Fruit fly (Drosophila melanogaster): ENCODE data around the gene CG13937.
A peak's percentile ranks its signal among the peaks of the same experiment; 100 is the strongest.

CG13937 gene

dm6 chr3L:1876215-1876625 is 6.6 kb downstream of the CG13937 start, which contains the start of gene dre4 (continued):
- TF ChIP-seq CG12942 (GFP tag; optimal IDR thresholded peaks at IDR 0.05) (peak; percentile 43), CG18619 (GFP tag; optimal IDR thresholded peaks at IDR 0.05) (peak; percentile 35), CG11696 (GFP tag; IDR thresholded peaks at IDR 0.05) (peak; percentile 28; the same call in 1 of the 2 replicates), CHES-1-like (GFP tag; optimal IDR thresholded peaks at IDR 0.05) (peak; percentile 94), cad (GFP tag; optimal IDR thresholded peaks at IDR 0.05) (no peak), schlank (tag; optimal IDR thresholded peaks at IDR 0.05) (peak; percentile 29), CG15479 (GFP tag; optimal IDR thresholded peaks at IDR 0.05) (peak; percentile 73), CG8281 (tag; optimal IDR thresholded peaks at IDR 0.05) (no peak), CG11456 (GFP tag; IDR thresholded peaks at IDR 0.05) (0 out of 3 replicates have a peak, but pooled peaks have one; percentile 31), CG17359 (tag; optimal IDR thresholded peaks at IDR 0.05) (peak; percentile 75), dm (GFP tag; optimal IDR thresholded peaks at IDR 0.05) (peak; percentile 66), CG2116 (GFP tag; optimal IDR thresholded peaks at IDR 0.05) (peak; percentile 50), CG3726 (GFP tag; IDR thresholded peaks at IDR 0.05) (0 out of 3 replicates have a peak, but pooled peaks have one; percentile 29), CG30431 (GFP tag; optimal IDR thresholded peaks at IDR 0.05) (peak; percentile 41), dmrt99B (tag; optimal IDR thresholded peaks at IDR 0.05) (peak; percentile 65), Opbp (GFP tag; IDR thresholded peaks at IDR 0.05; ENCODE audit: partially characterized antibody) (peak; percentile 59; the same call in 2 of the 3 replicates), ac (GFP tag; optimal IDR thresholded peaks at IDR 0.05) (no peak), CG3281 (GFP tag; optimal IDR thresholded peaks at IDR 0.05) (peak; percentile 50), vvl (GFP tag; IDR thresholded peaks at IDR 0.05) (peak; percentile 86), CrebB (tag; optimal IDR thresholded peaks at IDR 0.05) (peak; percentile 52), chif (GFP tag; optimal IDR thresholded peaks at IDR 0.05) (peak; percentile 56 to 71), yki (optimal IDR thresholded peaks at IDR 0.05) (no peak), CG3838 (GFP tag; optimal IDR thresholded peaks at IDR 0.05) (peak; percentile 20), CG13296 (GFP tag; optimal IDR thresholded peaks at IDR 0.05) (peak; percentile 30), Med (GFP tag) (peak; percentile 91), CG17612 (GFP tag; IDR thresholded peaks at IDR 0.05) (no peak), emc (GFP tag; optimal IDR thresholded peaks at IDR 0.05) (no peak), Optix (GFP tag; IDR thresholded peaks at IDR 0.05) (no peak), HLH54F (GFP tag; optimal IDR thresholded peaks at IDR 0.05) (peak; percentile 74), crol (GFP tag; IDR thresholded peaks at IDR 0.05) (peak; percentile 24; the same call in 1 of the 2 replicates), Atf3 (GFP tag; optimal IDR thresholded peaks at IDR 0.05) (peak; percentile 43), aop (GFP tag; IDR thresholded peaks at IDR 0.05) (0 out of 2 replicates have a peak, but pooled peaks have one; percentile 26), row (GFP tag; IDR thresholded peaks at IDR 0.05) (peak; percentile 70), CG4820 (GFP tag; optimal IDR thresholded peaks at IDR 0.05) (peak; percentile 70), CG12391 (tag; optimal IDR thresholded peaks at IDR 0.05) (peak; percentile 79), Dip3 (GFP tag; optimal IDR thresholded peaks at IDR 0.05) (peak; percentile 24), ranshi (GFP tag; IDR thresholded peaks at IDR 0.05) (peak; percentile 79), CG34422 (GFP tag; IDR thresholded peaks at IDR 0.05) (peak; percentile 90), CG8290 (GFP tag; optimal IDR thresholded peaks at IDR 0.05) (peak; percentile 64), CG8290 (tag; optimal IDR thresholded peaks at IDR 0.05) (peak in 1 of 2 experiments; percentile 81), usp (GFP tag; optimal IDR thresholded peaks at IDR 0.05) (no peak), sens-2 (GFP tag; IDR thresholded peaks at IDR 0.05) (peak; percentile 32; the same call in 1 of the 2 replicates), CG4360 (GFP tag; IDR thresholded peaks at IDR 0.05) (no peak), Xrp1 (GFP tag; IDR thresholded peaks at IDR 0.05) (peak; percentile 80), run (tag; optimal IDR thresholded peaks at IDR 0.05) (peak; percentile 57), CG18599 (GFP tag; optimal IDR thresholded peaks at IDR 0.05) (peak; percentile 80), Hmr (GFP tag; optimal IDR thresholded peaks at IDR 0.05) (peak; percentile 86), CG17361 (GFP tag; IDR thresholded peaks at IDR 0.05) (peak; percentile 73), Sry-δ (GFP tag; optimal IDR thresholded peaks at IDR 0.05) (peak; percentile 61), CG10366 (GFP tag; IDR thresholded peaks at IDR 0.05) (peak; percentile 62), CG14014 (GFP tag; IDR thresholded peaks at IDR 0.05) (peak; percentile 81), CG15269 (tag; optimal IDR thresholded peaks at IDR 0.05) (peak; percentile 58)

Data from whole organism, embryonic.